Fruit fly (Drosophila melanogaster): ENCODE data around the gene eIF4EHP.

Gene eIF4EHP

dm6 chr3R:24051459-24052165 lies 57.1 kb downstream of the eIF4EHP start (continued):
- TF ChIP-seq CG4617 (GFP tag; optimal IDR thresholded peaks at IDR 0.05; ENCODE audit: borderline replicate concordance) = no peak
- no peak for TF ChIP-seq slp2 (GFP tag; optimal IDR thresholded peaks at IDR 0.05)
- peak; percentile 3 for TF ChIP-seq CG13296 (GFP tag; optimal IDR thresholded peaks at IDR 0.05)
- TF ChIP-seq bab2 (GFP tag; optimal IDR thresholded peaks at IDR 0.05) = peak; percentile 3
- peak; percentile 26; the same call in 1 of the 4 replicates for TF ChIP-seq Gug (GFP tag; IDR thresholded peaks at IDR 0.05)
- peak; percentile 79 for TF ChIP-seq NFAT (GFP tag; IDR thresholded peaks at IDR 0.05)
- TF ChIP-seq lilli (GFP tag; optimal IDR thresholded peaks at IDR 0.05) = no peak
- peak; percentile 31 for TF ChIP-seq lab (GFP tag; optimal IDR thresholded peaks at IDR 0.05)
- TF ChIP-seq CG14014 (GFP tag; IDR thresholded peaks at IDR 0.05) = peak; percentile 30; the same call in 1 of the 2 replicates
- no peak for TF ChIP-seq Dip3 (GFP tag; optimal IDR thresholded peaks at IDR 0.05)
- peak in 1 of 2 experiments; percentile 26 for TF ChIP-seq crp (GFP tag; optimal IDR thresholded peaks at IDR 0.05)
- TF ChIP-seq CG1603 (tag; optimal IDR thresholded peaks at IDR 0.05) = peak; percentile 17
- peak in 1 of 2 experiments; percentile 81 for TF ChIP-seq Pdp1 (GFP tag; optimal IDR thresholded peaks at IDR 0.05)
- TF ChIP-seq CG4360 (GFP tag; IDR thresholded peaks at IDR 0.05) = 0 out of 2 replicates have a peak, but pooled peaks have one; percentile 7
- TF ChIP-seq so (GFP tag; IDR thresholded peaks at IDR 0.05) = no peak
- TF ChIP-seq Antp (GFP tag; optimal IDR thresholded peaks at IDR 0.05) = no peak
- TF ChIP-seq CG12769 (tag; optimal IDR thresholded peaks at IDR 0.05) = peak; percentile 69
- no peak for TF ChIP-seq CG8290 (GFP tag; optimal IDR thresholded peaks at IDR 0.05)
- TF ChIP-seq CG8290 (tag; optimal IDR thresholded peaks at IDR 0.05) = peak in 1 of 2 experiments; percentile 50
- no peak for TF ChIP-seq dati (GFP tag; IDR thresholded peaks at IDR 0.05)
- peak; percentile 61 for TF ChIP-seq sens (GFP tag)
- TF ChIP-seq CG13894 (tag; optimal IDR thresholded peaks at IDR 0.05) = peak; percentile 42
- TF ChIP-seq CG13287 (GFP tag; IDR thresholded peaks at IDR 0.05; ENCODE audit: partially characterized antibody) = peak; percentile 31; the same call in 1 of the 2 replicates
- TF ChIP-seq CG9932 (GFP tag; IDR thresholded peaks at IDR 0.05) = peak; percentile 55
- TF ChIP-seq CG11456 (GFP tag; IDR thresholded peaks at IDR 0.05) = peak; percentile 56; the same call in 1 of the 3 replicates
- no peak for TF ChIP-seq Optix (GFP tag; IDR thresholded peaks at IDR 0.05)
- peak; percentile 49 for TF ChIP-seq BtbVII (GFP tag; optimal IDR thresholded peaks at IDR 0.05)
- no peak for TF ChIP-seq Dref (GFP tag; IDR thresholded peaks at IDR 0.05)
- TF ChIP-seq CG30431 (GFP tag; optimal IDR thresholded peaks at IDR 0.05) = no peak
- TF ChIP-seq CG34376 (GFP tag; optimal IDR thresholded peaks at IDR 0.05) = peak; percentile 73
- no peak for TF ChIP-seq CG10366 (GFP tag; IDR thresholded peaks at IDR 0.05)
- 0 out of 3 replicates have a peak, but pooled peaks have one; percentile 15 for TF ChIP-seq sr (GFP tag; IDR thresholded peaks at IDR 0.05)
- peak; percentile 54; the same call in 1 of the 2 replicates for TF ChIP-seq Rfx (GFP tag; IDR thresholded peaks at IDR 0.05)
- no peak for TF ChIP-seq CG14050 (GFP tag; IDR thresholded peaks at IDR 0.05)
- no peak for TF ChIP-seq CG18619 (GFP tag; optimal IDR thresholded peaks at IDR 0.05)
- no peak for TF ChIP-seq CG17612 (GFP tag; IDR thresholded peaks at IDR 0.05)
- no peak for TF ChIP-seq sqz (GFP tag; optimal IDR thresholded peaks at IDR 0.05)
- TF ChIP-seq CG9817 (tag; optimal IDR thresholded peaks at IDR 0.05) = peak; percentile 23
- TF ChIP-seq CG15073 (GFP tag; optimal IDR thresholded peaks at IDR 0.05) = no peak
- TF ChIP-seq CG11560 (tag; IDR thresholded peaks at IDR 0.05) = no peak
- no peak for TF ChIP-seq CG5953 (GFP tag; IDR thresholded peaks at IDR 0.05)
- TF ChIP-seq CG12659 (GFP tag; optimal IDR thresholded peaks at IDR 0.05) = peak; percentile 3
- no peak for TF ChIP-seq ro (GFP tag; IDR thresholded peaks at IDR 0.05)
- TF ChIP-seq gcm (GFP tag; optimal IDR thresholded peaks at IDR 0.05) = no peak
- TF ChIP-seq pho (GFP tag; optimal IDR thresholded peaks at IDR 0.05) = no peak
- TF ChIP-seq tio (GFP tag; optimal IDR thresholded peaks at IDR 0.05) = no peak
- TF ChIP-seq ci (GFP tag; IDR thresholded peaks at IDR 0.05) = peak; percentile 18; the same call in 1 of the 3 replicates
- no peak for TF ChIP-seq odd (GFP tag; optimal IDR thresholded peaks at IDR 0.05)
- no peak for TF ChIP-seq ash1 (GFP tag; optimal IDR thresholded peaks at IDR 0.05)
- 0 out of 2 replicates have a peak, but pooled peaks have one; percentile 19 for TF ChIP-seq unc-4 (GFP tag; IDR thresholded peaks at IDR 0.05; ENCODE audit: partially characterized antibody)
